In genomic region chrX:6656626-6657558, dm6 we compare ENCODE assay signal across 1 fruit fly cellular context.
A peak's percentile ranks its signal among the peaks of the same experiment; 100 is the strongest.
TF ChIP-seq lines count a peak whose summit lies in the region.

No protein-coding gene starts in this region.

TF ChIP-seq in whole organism, embryonic, 481 proteins besides CTCF, POLR2A, EP300 and RAD21 (continued from another document):
- TF ChIP-seq vvl (GFP tag; IDR thresholded peaks at IDR 0.05; lab: Robert Waterston, UW) (peak; percentile 52), Max (GFP tag; optimal IDR thresholded peaks at IDR 0.05; lab: Kevin White, UChicago) (peak; percentile 15), CG11504 (tag; optimal IDR thresholded peaks at IDR 0.05; lab: Kevin White, UChicago) (peak; percentile 61), Fer3 (tag; optimal IDR thresholded peaks at IDR 0.05; lab: Kevin White, UChicago) (peak; percentile 71), CG33213 (GFP tag; optimal IDR thresholded peaks at IDR 0.05; lab: Kevin White, UChicago) (no peak), CG13624 (GFP tag; optimal IDR thresholded peaks at IDR 0.05; lab: Kevin White, UChicago) (no peak), Hmr (GFP tag; optimal IDR thresholded peaks at IDR 0.05; lab: Kevin White, UChicago) (peak; percentile 69), Dref (GFP tag; IDR thresholded peaks at IDR 0.05; lab: Robert Waterston, UW) (no peak), CG9817 (tag; optimal IDR thresholded peaks at IDR 0.05; lab: Kevin White, UChicago) (peak; percentile 37), chm (GFP tag; IDR thresholded peaks at IDR 0.05; lab: Robert Waterston, UW) (0 out of 2 replicates have a peak, but pooled peaks have one; percentile 9), Drgx (GFP tag; IDR thresholded peaks at IDR 0.05; lab: Robert Waterston, UW) (peak; percentile 44; the same call in 1 of the 2 replicates), stc (GFP tag; IDR thresholded peaks at IDR 0.05; lab: Robert Waterston, UW) (0 out of 2 replicates have a peak, but pooled peaks have one; percentile 10), CkIIα-i1 (GFP tag; IDR thresholded peaks at IDR 0.05; lab: Robert Waterston, UW) (no peak), CG7745 (tag; optimal IDR thresholded peaks at IDR 0.05; lab: Kevin White, UChicago) (no peak), schlank (tag; optimal IDR thresholded peaks at IDR 0.05; lab: Kevin White, UChicago) (peak; percentile 37), Hsf (GFP tag; optimal IDR thresholded peaks at IDR 0.05; lab: Kevin White, UChicago) (no peak), nmo (GFP tag; optimal IDR thresholded peaks at IDR 0.05; lab: Kevin White, UChicago) (peak; percentile 52), CG7928 (GFP tag; optimal IDR thresholded peaks at IDR 0.05; lab: Kevin White, UChicago) (no peak), CG31441 (GFP tag; IDR thresholded peaks at IDR 0.05; lab: Robert Waterston, UW) (peak; percentile 57; the same call in 1 of the 2 replicates), lov (optimal IDR thresholded peaks at IDR 0.05; lab: Kevin White, UChicago) (no peak), lov (GFP tag; IDR thresholded peaks at IDR 0.05; lab: Robert Waterston, UW) (no peak), Dek (tag; optimal IDR thresholded peaks at IDR 0.05; lab: Kevin White, UChicago) (peak; percentile 23), nerfin-2 (GFP tag; IDR thresholded peaks at IDR 0.05; lab: Robert Waterston, UW; ENCODE audit: partially characterized antibody) (no peak), gfzf (GFP tag; optimal IDR thresholded peaks at IDR 0.05; lab: Kevin White, UChicago) (no peak), CG34376 (GFP tag; optimal IDR thresholded peaks at IDR 0.05; lab: Kevin White, UChicago) (peak; percentile 82), ERR (GFP tag; optimal IDR thresholded peaks at IDR 0.05; lab: Kevin White, UChicago) (no peak), CG6272 (GFP tag; IDR thresholded peaks at IDR 0.05; lab: Robert Waterston, UW) (peak; percentile 18; the same call in 1 of the 2 replicates), Hand (GFP tag; optimal IDR thresholded peaks at IDR 0.05; lab: Kevin White, UChicago) (peak; percentile 71), CG17359 (tag; optimal IDR thresholded peaks at IDR 0.05; lab: Kevin White, UChicago) (peak; percentile 27), hbn (GFP tag; IDR thresholded peaks at IDR 0.05; lab: Robert Waterston, UW; ENCODE audit: partially characterized antibody) (no peak), fd3F (GFP tag; optimal IDR thresholded peaks at IDR 0.05; lab: Kevin White, UChicago) (no peak), twi (tag; optimal IDR thresholded peaks at IDR 0.05; lab: Kevin White, UChicago) (peak; percentile 24), CG11560 (tag; IDR thresholded peaks at IDR 0.05; lab: Robert Waterston, UW) (no peak), usp (GFP tag; optimal IDR thresholded peaks at IDR 0.05; lab: Kevin White, UChicago) (no peak), tll (GFP tag; optimal IDR thresholded peaks at IDR 0.05; lab: Kevin White, UChicago) (peak in 1 of 2 experiments; percentile 38), lola (GFP tag; optimal IDR thresholded peaks at IDR 0.05; lab: Kevin White, UChicago) (peak in 1 of 3 experiments; percentile 28), unpg (GFP tag; optimal IDR thresholded peaks at IDR 0.05; lab: Kevin White, UChicago) (peak; percentile 56), aop (GFP tag; IDR thresholded peaks at IDR 0.05; lab: Robert Waterston, UW) (no peak), CG8388 (GFP tag; optimal IDR thresholded peaks at IDR 0.05; lab: Kevin White, UChicago) (peak; percentile 37), lbe (GFP tag; optimal IDR thresholded peaks at IDR 0.05; lab: Kevin White, UChicago) (peak; percentile 46), CG12769 (tag; optimal IDR thresholded peaks at IDR 0.05; lab: Kevin White, UChicago) (peak; percentile 60), grn (GFP tag; optimal IDR thresholded peaks at IDR 0.05; lab: Kevin White, UChicago) (peak; percentile 15), sima (GFP tag; optimal IDR thresholded peaks at IDR 0.05; lab: Kevin White, UChicago) (no peak)
